Fruit fly (Drosophila melanogaster) whole organism, pupa: ENCODE results near the gene CG14947.

ENCODE experiments used
- CG12605 ChIP-seq: fragments of 200-800 bp; sonication (Bioruptor generic); IDR thresholded peaks from 2 replicates; pipeline ENCODE4 v1.3.6; 2022; ENCODE audit warnings: missing biosample characterization, missing genetic modification characterization
- CG14655 ChIP-seq: fragments of 200-800 bp; sonication (Bioruptor generic); optimal IDR thresholded peaks from 3 replicates; lab custom pipeline; 2017; ENCODE audit warnings: mild to moderate bottlenecking, missing biosample characterization, missing genetic modification reagents, missing genetic modification characterization
- CG34367 ChIP-seq: fragments of 200-800 bp; sonication (Bioruptor generic); optimal IDR thresholded peaks from 2 replicates; lab custom pipeline; 2018; ENCODE audit warnings: missing biosample characterization, mild to moderate bottlenecking, missing genetic modification characterization
- CG8159 ChIP-seq: fragments of 200-800 bp; sonication (Bioruptor generic); optimal IDR thresholded peaks from 3 replicates; lab custom pipeline; 2018; ENCODE audit warnings: missing biosample characterization, mild to moderate bottlenecking, missing genetic modification characterization, moderate library complexity
- CG9948 ChIP-seq: fragments of 200-800 bp; sonication (Bioruptor generic); optimal IDR thresholded peaks from 2 replicates; lab custom pipeline; 2018; ENCODE audit warnings: missing biosample characterization, mild to moderate bottlenecking, missing genetic modification characterization, moderate library complexity
- D1 ChIP-seq: fragments of 200-800 bp; sonication (Bioruptor generic); optimal IDR thresholded peaks from 2 replicates; lab custom pipeline; 2018; ENCODE audit warnings: missing biosample characterization, mild to moderate bottlenecking, missing genetic modification characterization, moderate library complexity
- EcR ChIP-seq: fragments of 200-800 bp; sonication (Bioruptor generic); optimal IDR thresholded peaks from 3 replicates; lab custom pipeline; 2019; ENCODE audit warnings: missing biosample characterization, missing genetic modification characterization, mild to moderate bottlenecking, moderate library complexity, missing genetic modification reagents
- Pif1A ChIP-seq: fragments of 200-800 bp; sonication (Bioruptor generic); optimal IDR thresholded peaks from 3 replicates; lab custom pipeline; 2016; ENCODE audit warnings: missing biosample characterization, missing genetic modification characterization
- Pif1B ChIP-seq: fragments of 200-800 bp; sonication (Bioruptor generic); optimal IDR thresholded peaks from 3 replicates; lab custom pipeline; 2016; ENCODE audit warnings: missing biosample characterization, missing genetic modification characterization
- fd96Ca ChIP-seq: fragments of 200-800 bp; sonication (Bioruptor generic); IDR thresholded peaks from 3 replicates; pipeline ENCODE4 v1.3.6; 2022; ENCODE audit warnings: missing biosample characterization, missing genetic modification characterization
- rn ChIP-seq: fragments of 200-800 bp; sonication (Bioruptor generic); IDR thresholded peaks from 2 replicates; pipeline ENCODE4 v1.3.6; 2022; ENCODE audit warnings: missing biosample characterization, missing genetic modification characterization

dm6 chr2L:12028102-12028501, 47.8 kb upstream of the CG14947 start:
- TF ChIP-seq CG14655 (no peak), EcR (GFP tag; lab: Kevin White, UChicago) (no peak), Pif1B (GFP tag; lab: Kevin White, UChicago) (no peak), CG8159 (tag; lab: Kevin White, UChicago) (no peak), CG9948 (tag; lab: Kevin White, UChicago) (no peak), CG34367 (tag; lab: Kevin White, UChicago) (no peak), rn (no peak), Pif1A (GFP tag; lab: Kevin White, UChicago) (no peak), fd96Ca (GFP tag; lab: Robert Waterston, UW) (no peak), CG12605 (GFP tag; lab: Robert Waterston, UW) (no peak), D1 (tag; lab: Kevin White, UChicago) (no peak)
